Worm (Caenorhabditis elegans) whole organism, young adult: ENCODE results near the gene M05D6.8.

ENCODE experiments used
- B0019.2 ChIP-seq: fragments of 200-800 bp; sonication (Bioruptor generic); conservative IDR thresholded peaks from 2 replicates; pipeline ENCODE4 v1.3.6; 2022; ENCODE audit warnings: missing genetic modification reagents, missing genetic modification characterization, missing compliant biosample characterization
- D2030.7 ChIP-seq: fragments of 200-800 bp; sonication (Bioruptor generic); IDR thresholded peaks from 2 replicates; pipeline ENCODE4 v1.3.6; 2022; ENCODE audit warnings: missing genetic modification reagents, missing genetic modification characterization, missing compliant biosample characterization
- F37B4.10 ChIP-seq: fragments of 200-800 bp; sonication (Bioruptor generic); IDR thresholded peaks from 2 replicates; pipeline ENCODE4 v1.3.6; 2022; ENCODE audit warnings: missing genetic modification characterization, missing compliant biosample characterization
- F39B2.1 ChIP-seq: fragments of 200-800 bp; sonication (Bioruptor generic); IDR thresholded peaks from 2 replicates; pipeline ENCODE4 v1.3.6; 2022; ENCODE audit warnings: missing genetic modification reagents, missing genetic modification characterization, missing compliant biosample characterization
- F55B11.4 ChIP-seq: sonication (generic microtip); optimal IDR thresholded peaks from 2 replicates; lab custom pipeline; 2016; ENCODE audit warnings: missing compliant biosample characterization, missing genetic modification characterization, borderline replicate concordance; ENCODE audit not compliant: insufficient read depth
- F57A8.1 ChIP-seq: fragments of 200-800 bp; sonication (Bioruptor generic); optimal IDR thresholded peaks from 2 replicates; lab custom pipeline; 2018; ENCODE audit warnings: mild to moderate bottlenecking, missing genetic modification characterization, moderate library complexity, missing compliant biosample characterization
- K11D2.4 ChIP-seq: fragments of 200-800 bp; sonication (Bioruptor generic); IDR thresholded peaks from 2 replicates; pipeline ENCODE4 v1.3.6; 2022; ENCODE audit warnings: missing genetic modification reagents, missing genetic modification characterization, missing compliant biosample characterization
- T07F8.4 ChIP-seq: sonication (generic microtip); optimal IDR thresholded peaks from 2 replicates; lab custom pipeline; 2016; ENCODE audit warnings: mild to moderate bottlenecking, missing genetic modification characterization, moderate library complexity, missing compliant biosample characterization
- ama-1 ChIP-seq, 3 experiments: fragments of 150-350 bp in 1 of 3; sonication (generic microtip) in 2 of 3; optimal IDR thresholded peaks; 2 replicates each; lab custom pipeline; 2014 to 2018; ENCODE audit warnings: missing biosample characterization in 2 of 3, missing genetic modification characterization in 2 of 3, missing genetic modification reagents in 2 of 3
- attf-5 ChIP-seq: fragments of 200-800 bp; sonication (Bioruptor generic); optimal IDR thresholded peaks from 2 replicates; lab custom pipeline; 2018; ENCODE audit warnings: mild to moderate bottlenecking, missing genetic modification characterization, missing compliant biosample characterization
- cebp-1 ChIP-seq, 2 experiments: fragments of 200-800 bp in 1 of 2; sonication (Bioruptor generic) in 1 of 2; sonication (generic microtip) in 1 of 2; IDR thresholded peaks in 1 of 2; optimal IDR thresholded peaks in 1 of 2; 2 replicates each; pipeline versions ENCODE4 v1.3.6 to Lab custom; 2017 to 2022; ENCODE audit warnings: missing compliant biosample characterization in 2 of 2, missing genetic modification characterization in 2 of 2, mild to moderate bottlenecking in 1 of 2, missing genetic modification reagents in 1 of 2, moderate library complexity in 1 of 2
- ceh-100 ChIP-seq: fragments of 200-800 bp; sonication (Bioruptor generic); IDR thresholded peaks from 2 replicates; pipeline ENCODE4 v1.3.6; 2022; ENCODE audit warnings: missing genetic modification reagents, missing genetic modification characterization, missing compliant biosample characterization
- ceh-27 ChIP-seq: fragments of 200-800 bp; sonication (Bioruptor generic); optimal IDR thresholded peaks from 2 replicates; lab custom pipeline; 2018; ENCODE audit warnings: mild to moderate bottlenecking, missing genetic modification characterization, moderate library complexity, missing compliant biosample characterization
- ceh-58 ChIP-seq: fragments of 200-800 bp; sonication (Bioruptor generic); IDR thresholded peaks from 2 replicates; pipeline ENCODE4 v1.3.6; 2022; ENCODE audit warnings: missing genetic modification characterization, missing compliant biosample characterization
- ceh-91 ChIP-seq: fragments of 200-800 bp; sonication (Bioruptor generic); IDR thresholded peaks from 2 replicates; pipeline ENCODE4 v1.3.6; 2022; ENCODE audit warnings: missing genetic modification reagents, missing genetic modification characterization, missing compliant biosample characterization
- dpl-1 ChIP-seq: fragments of 150-350 bp; optimal IDR thresholded peaks from 2 replicates; lab custom pipeline; 2014; ENCODE audit warnings: missing biosample characterization, missing genetic modification reagents, missing genetic modification characterization
- efl-1 ChIP-seq: fragments of 150-350 bp; optimal IDR thresholded peaks from 2 replicates; lab custom pipeline; 2014; ENCODE audit warnings: missing biosample characterization, missing genetic modification reagents, missing genetic modification characterization
- egl-18 ChIP-seq: fragments of 200-800 bp; sonication (Bioruptor generic); IDR thresholded peaks from 2 replicates; pipeline ENCODE4 v1.3.6; 2022; ENCODE audit warnings: missing genetic modification reagents, missing genetic modification characterization, missing compliant biosample characterization
- egl-44 ChIP-seq: fragments of 200-800 bp; sonication (Bioruptor generic); IDR thresholded peaks from 2 replicates; pipeline ENCODE4 v1.3.6; 2022; ENCODE audit warnings: missing genetic modification reagents, missing genetic modification characterization, missing compliant biosample characterization
- egrh-3 ChIP-seq: fragments of 200-800 bp; sonication (Bioruptor generic); IDR thresholded peaks from 2 replicates; pipeline ENCODE4 v1.3.6; 2022; ENCODE audit warnings: missing genetic modification reagents, missing genetic modification characterization, missing compliant biosample characterization
- ekl-4 ChIP-seq: fragments of 200-800 bp; sonication (Bioruptor generic); IDR thresholded peaks from 2 replicates; pipeline ENCODE4 v1.3.6; 2022; ENCODE audit warnings: missing genetic modification reagents, missing genetic modification characterization, missing compliant biosample characterization
- hmg-1.2 ChIP-seq: fragments of 200-800 bp; sonication (Bioruptor generic); IDR thresholded peaks from 2 replicates; pipeline ENCODE4 v1.3.6; 2022; ENCODE audit warnings: missing genetic modification reagents, missing genetic modification characterization, missing compliant biosample characterization
- hmg-20 ChIP-seq: fragments of 200-800 bp; sonication (Bioruptor generic); IDR thresholded peaks from 2 replicates; pipeline ENCODE4 v1.3.6; 2022; ENCODE audit warnings: missing genetic modification reagents, missing genetic modification characterization, missing compliant biosample characterization
- hsf-1 ChIP-seq: fragments of 200-800 bp; sonication (Bioruptor generic); IDR thresholded peaks from 2 replicates; pipeline ENCODE4 v1.3.6; 2022; ENCODE audit warnings: missing genetic modification reagents, missing genetic modification characterization, missing compliant biosample characterization
- lag-1 ChIP-seq: fragments of 200-800 bp; sonication (Bioruptor generic); IDR thresholded peaks from 2 replicates; pipeline ENCODE4 v1.3.6; 2022; ENCODE audit warnings: missing genetic modification reagents, missing genetic modification characterization, missing compliant biosample characterization
- let-526 ChIP-seq: fragments of 200-800 bp; sonication (Bioruptor generic); IDR thresholded peaks from 2 replicates; pipeline ENCODE4 v1.3.6; 2022; ENCODE audit warnings: missing genetic modification reagents, missing genetic modification characterization, missing compliant biosample characterization
- lin-35 ChIP-seq, 3 experiments: fragments of 150-350 bp in 2 of 3; sonication (generic microtip) in 1 of 3; optimal IDR thresholded peaks; 2 replicates each; lab custom pipeline; 2014 to 2018; ENCODE audit warnings: missing biosample characterization in 3 of 3, missing genetic modification characterization in 3 of 3, missing genetic modification reagents in 3 of 3
- lin-54 ChIP-seq: fragments of 200-800 bp; sonication (Bioruptor generic); optimal IDR thresholded peaks from 2 replicates; lab custom pipeline; 2018; ENCODE audit warnings: mild to moderate bottlenecking, missing genetic modification characterization, missing compliant biosample characterization
- lir-1 ChIP-seq: fragments of 200-800 bp; sonication (Bioruptor generic); conservative IDR thresholded peaks from 2 replicates; pipeline ENCODE4 v1.3.6; 2022; ENCODE audit warnings: missing genetic modification reagents, missing genetic modification characterization, missing compliant biosample characterization
- mel-28 ChIP-seq: sonication (generic microtip); optimal IDR thresholded peaks from 2 replicates; lab custom pipeline; 2016; ENCODE audit warnings: borderline replicate concordance, mild to moderate bottlenecking, missing genetic modification characterization, missing compliant biosample characterization
- mes-4 ChIP-seq: sonication (generic microtip); optimal IDR thresholded peaks from 2 replicates; lab custom pipeline; 2016; ENCODE audit warnings: missing genotype, missing genetic modification characterization, missing compliant biosample characterization
- nfya-2 ChIP-seq: fragments of 200-800 bp; sonication (Bioruptor generic); IDR thresholded peaks from 2 replicates; pipeline ENCODE4 v1.3.6; 2022; ENCODE audit warnings: missing genetic modification reagents, missing genetic modification characterization, missing compliant biosample characterization
- nfyb-1 ChIP-seq: fragments of 200-800 bp; sonication (Bioruptor generic); IDR thresholded peaks from 2 replicates; pipeline ENCODE4 v1.3.6; 2022; ENCODE audit warnings: missing genetic modification reagents, missing genetic modification characterization, missing compliant biosample characterization
- nhr-179 ChIP-seq: sonication (generic microtip); optimal IDR thresholded peaks from 2 replicates; lab custom pipeline; 2016; ENCODE audit warnings: mild to moderate bottlenecking, missing genetic modification characterization, missing compliant biosample characterization
- nhr-27 ChIP-seq: fragments of 200-800 bp; sonication (Bioruptor generic); optimal IDR thresholded peaks from 2 replicates; lab custom pipeline; 2018; ENCODE audit warnings: mild to moderate bottlenecking, missing genetic modification characterization, moderate library complexity, missing compliant biosample characterization
- pbrm-1 ChIP-seq: fragments of 200-800 bp; sonication (Bioruptor generic); IDR thresholded peaks from 2 replicates; pipeline ENCODE4 v1.3.6; 2022; ENCODE audit warnings: missing genetic modification reagents, missing genetic modification characterization, missing compliant biosample characterization
- rcor-1 ChIP-seq: fragments of 200-800 bp; sonication (Bioruptor generic); IDR thresholded peaks from 2 replicates; pipeline ENCODE4 v1.3.6; 2022; ENCODE audit warnings: missing genetic modification reagents, missing genetic modification characterization, missing compliant biosample characterization
- repo-1 ChIP-seq: sonication (generic microtip); optimal IDR thresholded peaks from 2 replicates; lab custom pipeline; 2017; ENCODE audit warnings: mild to moderate bottlenecking, missing genetic modification characterization, missing compliant biosample characterization
- sdz-38 ChIP-seq: sonication (generic microtip); optimal IDR thresholded peaks from 2 replicates; lab custom pipeline; 2016; ENCODE audit warnings: missing genotype, missing genetic modification characterization, missing compliant biosample characterization
- sptf-2 ChIP-seq: fragments of 200-800 bp; sonication (Bioruptor generic); optimal IDR thresholded peaks from 2 replicates; lab custom pipeline; 2018; ENCODE audit warnings: mild to moderate bottlenecking, missing genetic modification characterization, missing compliant biosample characterization
- tlf-1 ChIP-seq: fragments of 200-800 bp; sonication (Bioruptor generic); optimal IDR thresholded peaks from 2 replicates; lab custom pipeline; 2018; ENCODE audit warnings: mild to moderate bottlenecking, missing genetic modification characterization, missing compliant biosample characterization
- unc-130 ChIP-seq: sonication (generic microtip); optimal IDR thresholded peaks from 2 replicates; lab custom pipeline; 2016; ENCODE audit warnings: missing genetic modification reagents, missing genetic modification characterization, missing compliant biosample characterization
- xnd-1 ChIP-seq: sonication (generic microtip); optimal IDR thresholded peaks from 2 replicates; lab custom pipeline; 2016; ENCODE audit warnings: missing genotype, missing genetic modification reagents, missing genetic modification characterization, missing compliant biosample characterization
- zfh-2 ChIP-seq: fragments of 200-800 bp; sonication (Bioruptor generic); conservative IDR thresholded peaks from 2 replicates; pipeline ENCODE4 v1.3.6; 2022; ENCODE audit warnings: missing genetic modification reagents, missing genetic modification characterization, missing compliant biosample characterization
- zim-3 ChIP-seq: sonication (generic microtip); optimal IDR thresholded peaks from 2 replicates; lab custom pipeline; 2017; ENCODE audit warnings: mild to moderate bottlenecking, missing genetic modification characterization, moderate library complexity, missing compliant biosample characterization
- ztf-25 ChIP-seq: fragments of 200-800 bp; sonication (Bioruptor generic); IDR thresholded peaks from 2 replicates; pipeline ENCODE4 v1.3.6; 2022; ENCODE audit warnings: missing genetic modification reagents, missing genetic modification characterization, missing compliant biosample characterization
- ztf-28 ChIP-seq: fragments of 200-800 bp; sonication (Bioruptor generic); IDR thresholded peaks from 2 replicates; pipeline ENCODE4 v1.3.6; 2022; ENCODE audit warnings: missing genetic modification reagents, missing genetic modification characterization, missing compliant biosample characterization
- ztf-6 ChIP-seq: fragments of 200-800 bp; sonication (Bioruptor generic); IDR thresholded peaks from 2 replicates; pipeline ENCODE4 v1.3.6; 2022; ENCODE audit warnings: missing genetic modification reagents, missing genetic modification characterization, missing compliant biosample characterization

Gene M05D6.8

DNA sequence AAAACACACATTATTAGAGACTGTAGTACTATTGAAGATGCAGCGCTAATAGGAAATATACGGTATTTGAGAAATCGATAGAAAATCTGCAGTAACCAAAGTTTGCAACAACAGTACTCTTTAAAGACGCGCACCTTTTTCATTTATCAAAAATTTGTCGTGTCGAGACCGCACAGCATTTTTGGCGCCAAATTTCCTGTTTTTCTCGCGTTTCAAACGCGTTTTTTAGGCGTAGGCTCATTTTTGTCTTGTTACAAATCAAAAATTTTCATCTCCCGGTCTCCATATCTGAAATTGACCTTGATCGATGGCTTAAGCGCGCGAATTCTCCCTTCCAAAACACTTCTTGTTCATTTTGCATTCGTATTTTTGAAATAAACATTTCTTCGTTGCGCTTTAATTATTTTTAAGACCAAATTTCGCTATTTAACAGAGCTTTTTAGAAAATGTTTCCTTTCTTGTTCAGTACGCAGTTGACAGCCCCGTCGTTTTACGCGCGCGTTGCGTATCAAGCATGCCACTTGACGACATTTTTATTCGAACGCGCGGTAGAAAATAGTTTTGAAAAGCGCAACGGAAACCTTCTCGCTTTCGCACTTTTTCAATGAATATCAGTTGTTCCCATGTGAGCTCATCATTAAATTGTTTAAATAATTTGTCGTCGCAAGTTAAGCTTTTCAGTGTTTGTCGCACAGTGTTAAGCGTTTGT, 14.2 kb downstream of the M05D6.8 start (continued):
- TF ChIP-seq egl-44 (GFP tag; lab: Robert Waterston, UW) (no peak), attf-5 (GFP tag; lab: Kevin White, UChicago) (no peak), lir-1 (GFP tag; lab: Robert Waterston, UW) (no peak), ztf-6 (no peak), nfyb-1 (GFP tag; lab: Robert Waterston, UW) (no peak), rcor-1 (GFP tag; lab: Robert Waterston, UW) (no peak), egrh-3 (no peak), egl-18 (GFP tag; lab: Robert Waterston, UW) (no peak), ceh-27 (GFP tag; lab: Kevin White, UChicago) (no peak), lag-1 (GFP tag; lab: Robert Waterston, UW) (no peak), lin-35 (GFP tag; optimal IDR thresholded peaks at IDR 0.05; lab: Kevin White, UChicago) (no peak), F39B2.1 (GFP tag; lab: Robert Waterston, UW) (no peak), ceh-100 (no peak), nhr-27 (tag; lab: Kevin White, UChicago) (no peak), repo-1 (tag; lab: Kevin White, UChicago) (no peak), cebp-1 (GFP tag; IDR thresholded peaks at IDR 0.05; lab: Robert Waterston, UW) (no peak), cebp-1 (tag; optimal IDR thresholded peaks at IDR 0.05; lab: Kevin White, UChicago) (no peak), ama-1 (optimal IDR thresholded peaks at IDR 0.05; lab: Kevin White, UChicago) (no peak), ama-1 (GFP tag; optimal IDR thresholded peaks at IDR 0.05; lab: Kevin White, UChicago) (no peak), mes-4 (tag; lab: Kevin White, UChicago) (no peak), F57A8.1 (no peak), ceh-91 (GFP tag; lab: Robert Waterston, UW) (peak; percentile 81), sptf-2 (GFP tag; lab: Kevin White, UChicago) (no peak), hsf-1 (GFP tag; lab: Robert Waterston, UW) (peak; percentile 74), ceh-58 (GFP tag; lab: Robert Waterston, UW) (no peak), tlf-1 (GFP tag; lab: Kevin White, UChicago) (peak; percentile 48), K11D2.4 (GFP tag; lab: Robert Waterston, UW) (no peak), pbrm-1 (GFP tag; lab: Robert Waterston, UW) (no peak), ztf-28 (GFP tag; lab: Robert Waterston, UW) (no peak), xnd-1 (tag; lab: Kevin White, UChicago) (peak; percentile 81), sdz-38 (tag; lab: Kevin White, UChicago) (no peak), hmg-1.2 (no peak), D2030.7 (GFP tag; lab: Robert Waterston, UW) (peak; percentile 24; the same call in 1 of the 2 replicates), B0019.2 (GFP tag; lab: Robert Waterston, UW) (no peak), nhr-179 (tag; lab: Kevin White, UChicago) (no peak), dpl-1 (GFP tag; lab: Kevin White, UChicago) (peak; percentile 76), F55B11.4 (tag; lab: Kevin White, UChicago) (no peak), T07F8.4 (tag; lab: Kevin White, UChicago) (no peak), hmg-20 (no peak), nfya-2 (GFP tag; lab: Robert Waterston, UW) (no peak), let-526 (no peak), efl-1 (GFP tag; lab: Kevin White, UChicago) (peak; percentile 89), F37B4.10 (GFP tag; lab: Robert Waterston, UW) (no peak), ekl-4 (no peak), lin-54 (peak; percentile 22), mel-28 (no peak), unc-130 (GFP tag; lab: Kevin White, UChicago) (no peak), zim-3 (no peak), zfh-2 (GFP tag; lab: Robert Waterston, UW) (no peak), ztf-25 (GFP tag; lab: Robert Waterston, UW) (no peak)
